Worm (Caenorhabditis elegans) whole organism, young adult: ENCODE measurements around the gene Y39B6A.43.
A peak's percentile ranks its signal among the peaks of the same experiment; 100 is the strongest.

Experiments
- C06A6.2 ChIP-seq: fragments of 200-800 bp; sonication (Bioruptor generic); conservative IDR thresholded peaks from 2 replicates; pipeline ENCODE4 v1.3.6; 2022; ENCODE audit warnings: missing genetic modification characterization, missing compliant biosample characterization
- D2030.7 ChIP-seq: fragments of 200-800 bp; sonication (Bioruptor generic); IDR thresholded peaks from 2 replicates; pipeline ENCODE4 v1.3.6; 2022; ENCODE audit warnings: missing genetic modification reagents, missing genetic modification characterization, missing compliant biosample characterization
- F10E7.11 ChIP-seq: sonication (generic microtip); optimal IDR thresholded peaks from 2 replicates; lab custom pipeline; 2017; ENCODE audit warnings: mild to moderate bottlenecking, missing genetic modification characterization, moderate library complexity, missing compliant biosample characterization
- F39B2.1 ChIP-seq: fragments of 200-800 bp; sonication (Bioruptor generic); IDR thresholded peaks from 2 replicates; pipeline ENCODE4 v1.3.6; 2022; ENCODE audit warnings: missing genetic modification reagents, missing genetic modification characterization, missing compliant biosample characterization
- F49E8.2 ChIP-seq: sonication (generic microtip); optimal IDR thresholded peaks from 3 replicates; lab custom pipeline; 2017; ENCODE audit warnings: missing genetic modification characterization, mild to moderate bottlenecking, missing compliant biosample characterization, antibody characterized with exemption, moderate library complexity; ENCODE audit not compliant: insufficient read depth
- F52B5.7 ChIP-seq: sonication (generic microtip); optimal IDR thresholded peaks from 2 replicates; lab custom pipeline; 2016; ENCODE audit warnings: mild to moderate bottlenecking, missing genetic modification characterization, missing compliant biosample characterization
- F57A8.1 ChIP-seq: fragments of 200-800 bp; sonication (Bioruptor generic); optimal IDR thresholded peaks from 2 replicates; lab custom pipeline; 2018; ENCODE audit warnings: mild to moderate bottlenecking, missing genetic modification characterization, moderate library complexity, missing compliant biosample characterization
- F57C9.4 ChIP-seq: sonication (generic microtip); optimal IDR thresholded peaks from 2 replicates; lab custom pipeline; 2017; ENCODE audit warnings: mild to moderate bottlenecking, missing genetic modification characterization, missing compliant biosample characterization
- T26A5.8 ChIP-seq: sonication (generic microtip); optimal IDR thresholded peaks from 2 replicates; lab custom pipeline; 2016; ENCODE audit warnings: missing genetic modification characterization, missing compliant biosample characterization
- Y67H2A.10 ChIP-seq: fragments of 200-800 bp; sonication (Bioruptor generic); conservative IDR thresholded peaks from 2 replicates; pipeline ENCODE4 v1.3.6; 2022; ENCODE audit warnings: missing genetic modification reagents, missing genetic modification characterization, missing compliant biosample characterization
- akir-1 ChIP-seq: fragments of 200-800 bp; sonication (Bioruptor generic); optimal IDR thresholded peaks from 2 replicates; lab custom pipeline; 2018; ENCODE audit warnings: mild to moderate bottlenecking, missing genetic modification characterization, moderate library complexity, missing compliant biosample characterization
- aptf-2 ChIP-seq: fragments of 200-800 bp; sonication (Bioruptor generic); conservative IDR thresholded peaks from 2 replicates; pipeline ENCODE4 v1.3.6; 2022; ENCODE audit warnings: missing genetic modification reagents, missing genetic modification characterization, missing compliant biosample characterization
- athp-1 ChIP-seq: sonication (generic microtip); optimal IDR thresholded peaks from 2 replicates; lab custom pipeline; 2017; ENCODE audit warnings: mild to moderate bottlenecking, missing genetic modification characterization, missing compliant biosample characterization
- attf-6 ChIP-seq: fragments of 200-800 bp; sonication (Bioruptor generic); IDR thresholded peaks from 2 replicates; pipeline ENCODE4 v1.3.6; 2022; ENCODE audit warnings: missing genetic modification reagents, missing genetic modification characterization, missing compliant biosample characterization
- cebp-1 ChIP-seq, 2 experiments: fragments of 200-800 bp in 1 of 2; sonication (Bioruptor generic) in 1 of 2; sonication (generic microtip) in 1 of 2; IDR thresholded peaks in 1 of 2; optimal IDR thresholded peaks in 1 of 2; 2 replicates each; pipeline versions ENCODE4 v1.3.6 to Lab custom; 2017 to 2022; ENCODE audit warnings: missing compliant biosample characterization in 2 of 2, missing genetic modification characterization in 2 of 2, mild to moderate bottlenecking in 1 of 2, missing genetic modification reagents in 1 of 2, moderate library complexity in 1 of 2
- ceh-40 ChIP-seq: fragments of 200-800 bp; sonication (Bioruptor generic); IDR thresholded peaks from 2 replicates; pipeline ENCODE4 v1.3.6; 2022; ENCODE audit warnings: missing genetic modification characterization, missing compliant biosample characterization
- ceh-58 ChIP-seq: fragments of 200-800 bp; sonication (Bioruptor generic); IDR thresholded peaks from 2 replicates; pipeline ENCODE4 v1.3.6; 2022; ENCODE audit warnings: missing genetic modification characterization, missing compliant biosample characterization
- ceh-79 ChIP-seq: sonication (generic microtip); optimal IDR thresholded peaks from 2 replicates; lab custom pipeline; 2017; ENCODE audit warnings: mild to moderate bottlenecking, missing genetic modification characterization, missing compliant biosample characterization
- dox-1 ChIP-seq: fragments of 200-800 bp; sonication (Bioruptor generic); IDR thresholded peaks from 2 replicates; pipeline ENCODE4 v1.3.6; 2022; ENCODE audit warnings: missing genetic modification reagents, missing genetic modification characterization, missing compliant biosample characterization
- dpff-1 ChIP-seq: sonication (generic microtip); optimal IDR thresholded peaks from 2 replicates; lab custom pipeline; 2017; ENCODE audit warnings: mild to moderate bottlenecking, missing genetic modification characterization, missing compliant biosample characterization
- dpl-1 ChIP-seq: fragments of 150-350 bp; optimal IDR thresholded peaks from 2 replicates; lab custom pipeline; 2014; ENCODE audit warnings: missing biosample characterization, missing genetic modification reagents, missing genetic modification characterization
- egrh-3 ChIP-seq: fragments of 200-800 bp; sonication (Bioruptor generic); IDR thresholded peaks from 2 replicates; pipeline ENCODE4 v1.3.6; 2022; ENCODE audit warnings: missing genetic modification reagents, missing genetic modification characterization, missing compliant biosample characterization
- ets-4 ChIP-seq: fragments of 200-800 bp; sonication (Bioruptor generic); optimal IDR thresholded peaks from 2 replicates; lab custom pipeline; 2018; ENCODE audit warnings: mild to moderate bottlenecking, missing genetic modification characterization, missing compliant biosample characterization
- hlh-26 ChIP-seq: fragments of 200-800 bp; sonication (Bioruptor generic); conservative IDR thresholded peaks from 2 replicates; pipeline ENCODE4 v1.3.6; 2022; ENCODE audit warnings: missing genetic modification reagents, missing genetic modification characterization, missing compliant biosample characterization
- hmg-1.2 ChIP-seq: fragments of 200-800 bp; sonication (Bioruptor generic); IDR thresholded peaks from 2 replicates; pipeline ENCODE4 v1.3.6; 2022; ENCODE audit warnings: missing genetic modification reagents, missing genetic modification characterization, missing compliant biosample characterization
- hrde-1 ChIP-seq: sonication (generic microtip); optimal IDR thresholded peaks from 2 replicates; lab custom pipeline; 2016; ENCODE audit warnings: missing genetic modification characterization, mild to moderate bottlenecking, missing compliant biosample characterization, moderate library complexity, missing genotype, missing genetic modification reagents, borderline replicate concordance
- hsf-1 ChIP-seq: fragments of 200-800 bp; sonication (Bioruptor generic); IDR thresholded peaks from 2 replicates; pipeline ENCODE4 v1.3.6; 2022; ENCODE audit warnings: missing genetic modification reagents, missing genetic modification characterization, missing compliant biosample characterization
- let-607 ChIP-seq, 2 experiments: fragments of 200-800 bp in 1 of 2; sonication (Bioruptor generic) in 1 of 2; sonication (generic microtip) in 1 of 2; optimal IDR thresholded peaks; 2 replicates each; lab custom pipeline; 2016 to 2018; ENCODE audit warnings: mild to moderate bottlenecking in 2 of 2, missing compliant biosample characterization in 2 of 2, missing genetic modification characterization in 2 of 2, moderate library complexity in 2 of 2, missing genotype in 1 of 2
- lin-35 ChIP-seq, 3 experiments: fragments of 150-350 bp in 2 of 3; sonication (generic microtip) in 1 of 3; optimal IDR thresholded peaks; 2 replicates each; lab custom pipeline; 2014 to 2018; ENCODE audit warnings: missing biosample characterization in 3 of 3, missing genetic modification characterization in 3 of 3, missing genetic modification reagents in 3 of 3
- madf-10 ChIP-seq: sonication (generic microtip); optimal IDR thresholded peaks from 2 replicates; lab custom pipeline; 2016; ENCODE audit warnings: mild to moderate bottlenecking, missing genetic modification characterization, missing compliant biosample characterization
- madf-8 ChIP-seq: fragments of 200-800 bp; sonication (Bioruptor generic); conservative IDR thresholded peaks from 2 replicates; pipeline ENCODE4 v1.3.6; 2022; ENCODE audit warnings: missing genetic modification reagents, missing genetic modification characterization, missing compliant biosample characterization
- mcd-1 ChIP-seq: fragments of 200-800 bp; sonication (Bioruptor generic); IDR thresholded peaks from 2 replicates; pipeline ENCODE4 v1.3.6; 2022; ENCODE audit warnings: missing genetic modification reagents, missing genetic modification characterization, missing compliant biosample characterization
- mxl-1 ChIP-seq: sonication (generic microtip); optimal IDR thresholded peaks from 2 replicates; lab custom pipeline; 2016; ENCODE audit warnings: missing genetic modification characterization, missing compliant biosample characterization
- pbrm-1 ChIP-seq: fragments of 200-800 bp; sonication (Bioruptor generic); IDR thresholded peaks from 2 replicates; pipeline ENCODE4 v1.3.6; 2022; ENCODE audit warnings: missing genetic modification reagents, missing genetic modification characterization, missing compliant biosample characterization
- repo-1 ChIP-seq: sonication (generic microtip); optimal IDR thresholded peaks from 2 replicates; lab custom pipeline; 2017; ENCODE audit warnings: mild to moderate bottlenecking, missing genetic modification characterization, missing compliant biosample characterization
- snpc-1.1 ChIP-seq: sonication (generic microtip); optimal IDR thresholded peaks from 2 replicates; lab custom pipeline; 2017; ENCODE audit warnings: missing genetic modification characterization, mild to moderate bottlenecking, missing compliant biosample characterization, antibody characterized with exemption, moderate library complexity, missing genotype, missing genetic modification reagents; ENCODE audit not compliant: insufficient read depth
- snpc-1.3 ChIP-seq: sonication (generic microtip); optimal IDR thresholded peaks from 2 replicates; lab custom pipeline; 2017; ENCODE audit warnings: missing genetic modification characterization, mild to moderate bottlenecking, missing compliant biosample characterization, antibody characterized with exemption, moderate library complexity, missing genotype, missing genetic modification reagents; ENCODE audit not compliant: insufficient read depth
- snpc-4 ChIP-seq, 5 experiments: fragments of 150-350 bp in 1 of 5; sonication (generic microtip) in 4 of 5; optimal IDR thresholded peaks; 2 replicates each; lab custom pipeline; 2014 to 2018; ENCODE audit warnings: missing genetic modification characterization in 5 of 5, missing biosample characterization in 3 of 5, antibody characterized with exemption in 2 of 5, mild to moderate bottlenecking in 2 of 5, missing compliant biosample characterization in 2 of 5, missing genotype in 2 of 5, moderate library complexity in 2 of 5, missing genetic modification reagents in 1 of 5
- tbx-9 ChIP-seq: sonication (generic microtip); optimal IDR thresholded peaks from 2 replicates; lab custom pipeline; 2016; ENCODE audit warnings: borderline replicate concordance, missing genetic modification characterization, inconsistent platforms, missing compliant biosample characterization
- unc-130 ChIP-seq: sonication (generic microtip); optimal IDR thresholded peaks from 2 replicates; lab custom pipeline; 2016; ENCODE audit warnings: missing genetic modification reagents, missing genetic modification characterization, missing compliant biosample characterization
- zfh-2 ChIP-seq: fragments of 200-800 bp; sonication (Bioruptor generic); conservative IDR thresholded peaks from 2 replicates; pipeline ENCODE4 v1.3.6; 2022; ENCODE audit warnings: missing genetic modification reagents, missing genetic modification characterization, missing compliant biosample characterization
- ztf-22 ChIP-seq: fragments of 200-800 bp; sonication (Bioruptor generic); optimal IDR thresholded peaks from 2 replicates; lab custom pipeline; 2018; ENCODE audit warnings: mild to moderate bottlenecking, missing genetic modification characterization, moderate library complexity, missing compliant biosample characterization
- ztf-6 ChIP-seq: fragments of 200-800 bp; sonication (Bioruptor generic); IDR thresholded peaks from 2 replicates; pipeline ENCODE4 v1.3.6; 2022; ENCODE audit warnings: missing genetic modification reagents, missing genetic modification characterization, missing compliant biosample characterization

Y39B6A.43 gene

ce11 chrV:19010405-19010804 lies 42.8 kb upstream of the Y39B6A.43 start:
- TF ChIP-seq athp-1 (no peak), akir-1 (GFP tag; lab: Kevin White, UChicago) (no peak), F57C9.4 (tag; lab: Kevin White, UChicago) (no peak), repo-1 (tag; lab: Kevin White, UChicago) (no peak), ets-4 (GFP tag; lab: Kevin White, UChicago) (no peak), mcd-1 (GFP tag; lab: Robert Waterston, UW) (no peak), madf-10 (no peak), T26A5.8 (tag; lab: Kevin White, UChicago) (no peak), hrde-1 (tag; lab: Kevin White, UChicago) (no peak), dpl-1 (GFP tag; lab: Kevin White, UChicago) (no peak), ceh-79 (no peak)
- TF ChIP-seq, all 124 proteins: peak for 0

ce11 chrV:19001656-19002055 lies 34.0 kb upstream of the Y39B6A.43 start, which contains the start of gene Y39B6A.33:
Gene Y39B6A.33 (plus strand): TSS chrV:19001956.
- no peak for TF ChIP-seq hlh-26 (GFP tag; lab: Robert Waterston, UW)
- TF ChIP-seq dpff-1 (tag; lab: Kevin White, UChicago), result no peak
- no peak for TF ChIP-seq snpc-1.1 (tag; lab: Kevin White, UChicago)
- TF ChIP-seq akir-1 (GFP tag; lab: Kevin White, UChicago), result no peak
- TF ChIP-seq F39B2.1 (GFP tag; lab: Robert Waterston, UW), result no peak
- TF ChIP-seq dox-1 (GFP tag; lab: Robert Waterston, UW), result no peak
- TF ChIP-seq madf-8 (GFP tag; lab: Robert Waterston, UW), result no peak
- TF ChIP-seq pbrm-1, result no peak
- no peak for TF ChIP-seq athp-1
- TF ChIP-seq hmg-1.2, result no peak
- TF ChIP-seq T26A5.8 (tag; lab: Kevin White, UChicago), result no peak
- no peak for TF ChIP-seq unc-130 (GFP tag; lab: Kevin White, UChicago)
- no peak for TF ChIP-seq lin-35 (GFP tag; optimal IDR thresholded peaks at IDR 0.05; lab: Kevin White, UChicago)
- TF ChIP-seq F10E7.11 (tag; lab: Kevin White, UChicago), result no peak
- TF ChIP-seq madf-10, result no peak
- no peak for TF ChIP-seq egrh-3 (GFP tag; lab: Robert Waterston, UW)
- TF ChIP-seq C06A6.2 (GFP tag; lab: Robert Waterston, UW), result no peak
- no peak for TF ChIP-seq tbx-9
- no peak for TF ChIP-seq cebp-1 (GFP tag; IDR thresholded peaks at IDR 0.05; lab: Robert Waterston, UW)
- no peak for TF ChIP-seq cebp-1 (tag; optimal IDR thresholded peaks at IDR 0.05; lab: Kevin White, UChicago)

- no peak for TF ChIP-seq akir-1 (GFP tag; lab: Kevin White, UChicago)
- TF ChIP-seq zfh-2, result 0 out of 2 replicates have a peak, but pooled peaks have one; percentile 19
- TF ChIP-seq F49E8.2, result no peak
- no peak for TF ChIP-seq repo-1 (tag; lab: Kevin White, UChicago)
- no peak for TF ChIP-seq F57A8.1
- no peak for TF ChIP-seq Y67H2A.10 (GFP tag; lab: Robert Waterston, UW)
- no peak for TF ChIP-seq snpc-4 (GFP tag; optimal IDR thresholded peaks at IDR 0.05; lab: Kevin White, UChicago)
- no peak for TF ChIP-seq snpc-4 (tag; optimal IDR thresholded peaks at IDR 0.05; lab: Kevin White, UChicago)
- TF ChIP-seq ztf-6, result no peak
- TF ChIP-seq F10E7.11 (tag; lab: Kevin White, UChicago), result no peak
- no peak for TF ChIP-seq mxl-1 (tag; lab: Kevin White, UChicago)
- TF ChIP-seq attf-6 (GFP tag; lab: Robert Waterston, UW), result no peak
- TF ChIP-seq let-607 (tag; optimal IDR thresholded peaks at IDR 0.05; lab: Kevin White, UChicago), result no peak
- no peak for TF ChIP-seq F52B5.7 (tag; lab: Kevin White, UChicago)
- no peak for TF ChIP-seq aptf-2
- TF ChIP-seq D2030.7 (GFP tag; lab: Robert Waterston, UW), result 0 out of 2 replicates have a peak, but pooled peaks have one; percentile 15
- no peak for TF ChIP-seq ztf-22 (GFP tag; lab: Kevin White, UChicago)
- TF ChIP-seq hmg-1.2, result no peak
- no peak for TF ChIP-seq ceh-58 (GFP tag; lab: Robert Waterston, UW)
- no peak for TF ChIP-seq ceh-79
- peak; percentile 39 for TF ChIP-seq snpc-1.3 (tag; lab: Kevin White, UChicago)
- TF ChIP-seq hsf-1 (GFP tag; lab: Robert Waterston, UW), result no peak
- TF ChIP-seq ceh-40 (GFP tag; lab: Robert Waterston, UW), result no peak
These were observed 33.4 kb upstream of the Y39B6A.43 start, which contains the start of gene Y39B6A.34 for ce11 chrV:19001016-19001415. Gene Y39B6A.34 (plus strand): TSS chrV:19001018.
